Worm (Caenorhabditis elegans) whole organism, midembryonic: ENCODE results near the gene sid-5.

ENCODE experiments used
- T22C8.4 ChIP-seq: fragments of 200-800 bp; sonication (Bioruptor generic); IDR thresholded peaks from 2 replicates; pipeline ENCODE4 v1.3.6; 2022; ENCODE audit warnings: missing genetic modification characterization, missing compliant biosample characterization
- cog-1 ChIP-seq: sonication (generic microtip); optimal IDR thresholded peaks from 2 replicates; lab custom pipeline; 2016; ENCODE audit warnings: missing genetic modification characterization, missing compliant biosample characterization
- flt-1 ChIP-seq: fragments of 200-800 bp; sonication (Bioruptor generic); IDR thresholded peaks from 2 replicates; pipeline ENCODE4 v1.3.6; 2022; ENCODE audit warnings: missing genetic modification characterization, missing compliant biosample characterization
- klf-2 ChIP-seq: fragments of 200-800 bp; sonication (Bioruptor generic); conservative IDR thresholded peaks from 2 replicates; pipeline ENCODE4 v1.3.6; 2022; ENCODE audit warnings: missing genetic modification reagents, missing genetic modification characterization, missing compliant biosample characterization
- med-1 ChIP-seq: sonication (generic microtip); optimal IDR thresholded peaks from 2 replicates; lab custom pipeline; 2017; ENCODE audit warnings: missing genetic modification characterization, mild to moderate bottlenecking, missing compliant biosample characterization, antibody characterized with exemption, missing genetic modification reagents; ENCODE audit not compliant: insufficient read depth
- tab-1 ChIP-seq: fragments of 200-800 bp; sonication (Bioruptor generic); IDR thresholded peaks from 2 replicates; pipeline ENCODE4 v1.3.6; 2022; ENCODE audit warnings: missing genetic modification characterization, missing compliant biosample characterization
- ztf-23 ChIP-seq: fragments of 200-800 bp; sonication (Bioruptor generic); IDR thresholded peaks from 2 replicates; pipeline ENCODE4 v1.3.6; 2022; ENCODE audit warnings: missing genetic modification reagents, missing genetic modification characterization, missing compliant biosample characterization
- ztf-29 ChIP-seq: fragments of 200-800 bp; sonication (Bioruptor generic); IDR thresholded peaks from 2 replicates; pipeline ENCODE4 v1.3.6; 2022; ENCODE audit warnings: missing genetic modification reagents, missing genetic modification characterization, missing compliant biosample characterization

DNA sequence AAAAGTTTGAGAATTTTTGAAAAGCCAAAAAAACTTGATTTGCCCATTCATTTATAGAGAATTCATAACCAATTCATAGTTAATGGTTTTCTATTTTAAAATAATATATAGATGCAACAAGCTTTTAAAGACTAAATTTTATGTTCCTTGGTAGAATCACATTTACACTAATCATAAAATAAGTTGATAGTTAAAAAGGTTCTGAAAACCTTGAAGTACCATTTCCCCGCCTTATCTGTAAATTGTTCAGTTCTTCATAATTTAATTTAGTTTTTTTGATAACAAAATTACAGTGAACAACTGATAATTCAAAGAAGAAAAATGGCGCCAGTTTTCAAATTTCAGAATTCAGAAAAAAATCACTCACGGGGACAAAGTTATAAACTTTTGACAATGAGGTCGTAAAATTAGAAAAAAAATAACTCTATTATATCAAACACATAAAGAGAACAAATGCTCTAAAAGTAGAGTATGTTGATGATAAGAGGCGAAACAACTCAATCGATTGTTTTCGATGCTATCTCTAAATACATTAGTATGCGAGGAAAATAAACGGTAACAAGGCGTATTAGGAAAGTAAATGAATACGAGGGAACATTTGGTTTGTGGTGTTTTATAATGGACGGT, 19.2 kb upstream of the sid-5 start, which contains the start of gene F41C6.7:
- TF ChIP-seq ztf-23 (GFP tag; lab: Robert Waterston, UW), result no peak
- no peak for TF ChIP-seq tab-1 (GFP tag; lab: Robert Waterston, UW)
- TF ChIP-seq cog-1, result no peak
- TF ChIP-seq ztf-29 (GFP tag; lab: Robert Waterston, UW), result no peak
- TF ChIP-seq flt-1, result no peak
- no peak for TF ChIP-seq klf-2 (GFP tag; lab: Robert Waterston, UW)
- TF ChIP-seq T22C8.4 (GFP tag; lab: Robert Waterston, UW), result no peak
- TF ChIP-seq med-1 (GFP tag; lab: Kevin White, UChicago), result no peak
